Fruit fly (Drosophila melanogaster) whole organism, embryonic: Measurements from ENCODE around the gene esc.

Source experiments
- Adf1 ChIP-seq: fragments of 200-800 bp; sonication (Bioruptor generic); IDR thresholded peaks from 2 replicates; pipeline ENCODE4 v1.3.6; 2022; ENCODE audit warnings: missing biosample characterization, missing genetic modification characterization
- Asciz ChIP-seq: fragments of 200-800 bp; sonication (Bioruptor generic); optimal IDR thresholded peaks from 2 replicates; lab custom pipeline; 2017; ENCODE audit warnings: missing biosample characterization, mild to moderate bottlenecking, missing genetic modification characterization, missing genetic modification reagents
- BtbVII ChIP-seq: fragments of 200-800 bp; sonication (Bioruptor generic); optimal IDR thresholded peaks from 3 replicates; lab custom pipeline; 2017; ENCODE audit warnings: missing biosample characterization, mild to moderate bottlenecking, missing genetic modification characterization
- CG10431 ChIP-seq: fragments of 200-800 bp; sonication (Bioruptor generic); optimal IDR thresholded peaks from 3 replicates; lab custom pipeline; 2018; ENCODE audit warnings: missing biosample characterization, mild to moderate bottlenecking, missing genetic modification characterization
- CG12104 ChIP-seq: fragments of 200-800 bp; sonication (Bioruptor generic); optimal IDR thresholded peaks from 3 replicates; lab custom pipeline; 2016; ENCODE audit warnings: missing biosample characterization, missing genetic modification characterization
- CG12155 ChIP-seq: fragments of 200-800 bp; sonication (Bioruptor generic); optimal IDR thresholded peaks from 3 replicates; lab custom pipeline; 2016; ENCODE audit warnings: missing biosample characterization, missing genetic modification characterization
- CG13296 ChIP-seq: fragments of 200-800 bp; sonication (Bioruptor generic); optimal IDR thresholded peaks from 3 replicates; lab custom pipeline; 2018; ENCODE audit warnings: missing biosample characterization, mild to moderate bottlenecking, missing genetic modification characterization
- CG13894 ChIP-seq: fragments of 200-800 bp; sonication (Bioruptor generic); optimal IDR thresholded peaks from 3 replicates; lab custom pipeline; 2018; ENCODE audit warnings: missing biosample characterization, mild to moderate bottlenecking, missing genetic modification characterization, moderate library complexity
- CG14014 ChIP-seq: fragments of 200-800 bp; sonication (Bioruptor generic); IDR thresholded peaks from 2 replicates; pipeline ENCODE4 v1.3.6; 2022; ENCODE audit warnings: missing biosample characterization, missing genetic modification characterization
- CG14860 ChIP-seq: fragments of 200-800 bp; sonication (Bioruptor generic); IDR thresholded peaks from 3 replicates; pipeline ENCODE4 v1.3.6; 2022; ENCODE audit warnings: missing biosample characterization, missing genetic modification characterization; ENCODE audit not compliant: partially characterized antibody
- CG15514 ChIP-seq: fragments of 200-800 bp; sonication (Bioruptor generic); optimal IDR thresholded peaks from 3 replicates; lab custom pipeline; 2017; ENCODE audit warnings: missing biosample characterization, missing genetic modification characterization, mild to moderate bottlenecking, moderate library complexity, missing genetic modification reagents
- CG18011 ChIP-seq: fragments of 200-800 bp; sonication (Bioruptor generic); optimal IDR thresholded peaks from 2 replicates; lab custom pipeline; 2017; ENCODE audit warnings: missing biosample characterization, missing genetic modification characterization, mild to moderate bottlenecking, moderate library complexity, missing genotype
- CG1832 ChIP-seq: fragments of 200-800 bp; sonication (Bioruptor generic); optimal IDR thresholded peaks from 2 replicates; lab custom pipeline; 2017; ENCODE audit warnings: missing biosample characterization, mild to moderate bottlenecking, missing genetic modification characterization, inconsistent platforms
- CG2120 ChIP-seq: fragments of 200-800 bp; sonication (Bioruptor generic); optimal IDR thresholded peaks from 3 replicates; lab custom pipeline; 2016; ENCODE audit warnings: missing biosample characterization, missing genetic modification characterization
- CG31365 ChIP-seq: fragments of 200-800 bp; sonication (Bioruptor generic); optimal IDR thresholded peaks from 2 replicates; lab custom pipeline; 2018; ENCODE audit warnings: missing biosample characterization, mild to moderate bottlenecking, missing genetic modification characterization
- CG7357 ChIP-seq: fragments of 200-800 bp; sonication (Bioruptor generic); IDR thresholded peaks from 3 replicates; pipeline ENCODE4 v1.3.6; 2022; ENCODE audit warnings: missing biosample characterization, missing genetic modification characterization
- CG7556 ChIP-seq: fragments of 200-800 bp; sonication (Bioruptor generic); optimal IDR thresholded peaks from 2 replicates; lab custom pipeline; 2017; ENCODE audit warnings: missing biosample characterization, mild to moderate bottlenecking, missing genetic modification characterization
- CG8290 ChIP-seq, 3 experiments: fragments of 200-800 bp; sonication (Bioruptor generic); optimal IDR thresholded peaks; 2 replicates each; lab custom pipeline; 2016 to 2019; ENCODE audit warnings: missing biosample characterization in 3 of 3, missing genetic modification characterization in 3 of 3, mild to moderate bottlenecking in 2 of 3, moderate library complexity in 1 of 3
- Doc3 ChIP-seq: fragments of 200-800 bp; sonication (Bioruptor generic); IDR thresholded peaks from 3 replicates; pipeline ENCODE4 v1.3.6; 2022; ENCODE audit warnings: missing biosample characterization, missing genetic modification characterization; ENCODE audit not compliant: partially characterized antibody
- Elba2 ChIP-seq: fragments of 200-800 bp; sonication (Bioruptor generic); optimal IDR thresholded peaks from 3 replicates; lab custom pipeline; 2016; ENCODE audit warnings: missing biosample characterization, missing genetic modification characterization
- Ets65A ChIP-seq: fragments of 200-800 bp; sonication (Bioruptor generic); peaks from one replicate; lab custom pipeline; 2016; ENCODE audit warnings: missing biosample characterization, missing genetic modification characterization
- HLHmδ ChIP-seq: fragments of 200-800 bp; sonication (Bioruptor generic); optimal IDR thresholded peaks from 2 replicates; lab custom pipeline; 2018; ENCODE audit warnings: missing biosample characterization, mild to moderate bottlenecking, missing genetic modification characterization, moderate library complexity
- Hsf ChIP-seq: fragments of 200-800 bp; sonication (Bioruptor generic); optimal IDR thresholded peaks from 3 replicates; lab custom pipeline; 2016; ENCODE audit warnings: missing biosample characterization, missing genetic modification characterization
- Rfx ChIP-seq: fragments of 200-800 bp; sonication (Bioruptor generic); IDR thresholded peaks from 2 replicates; pipeline ENCODE4 v1.3.6; 2022; ENCODE audit warnings: missing biosample characterization, missing genetic modification characterization
- Sox102F ChIP-seq: fragments of 200-800 bp; sonication (Bioruptor generic); optimal IDR thresholded peaks from 2 replicates; lab custom pipeline; 2018; ENCODE audit warnings: missing biosample characterization, mild to moderate bottlenecking, missing genetic modification characterization, moderate library complexity
- aop ChIP-seq: fragments of 200-800 bp; sonication (Bioruptor generic); IDR thresholded peaks from 2 replicates; pipeline ENCODE4 v1.3.6; 2022; ENCODE audit warnings: missing biosample characterization, missing genetic modification characterization
- dm ChIP-seq: fragments of 200-800 bp; sonication (Bioruptor generic); optimal IDR thresholded peaks from 3 replicates; lab custom pipeline; 2016; ENCODE audit warnings: missing biosample characterization, missing genetic modification characterization
- en ChIP-seq: fragments of 200-800 bp; sonication (Bioruptor generic); optimal IDR thresholded peaks from 2 replicates; lab custom pipeline; 2016; ENCODE audit warnings: missing biosample characterization, missing genetic modification characterization
- gem ChIP-seq: fragments of 200-800 bp; sonication (Bioruptor generic); optimal IDR thresholded peaks from 2 replicates; lab custom pipeline; 2019; ENCODE audit warnings: missing biosample characterization, mild to moderate bottlenecking, missing genetic modification characterization, moderate library complexity
- grau ChIP-seq: fragments of 200-800 bp; optimal IDR thresholded peaks from 3 replicates; lab custom pipeline; 2019; ENCODE audit warnings: missing biosample characterization, mild to moderate bottlenecking, missing genetic modification characterization, moderate library complexity
- grn ChIP-seq: fragments of 200-800 bp; sonication (Bioruptor generic); optimal IDR thresholded peaks from 3 replicates; lab custom pipeline; 2017; ENCODE audit warnings: missing biosample characterization, missing genetic modification characterization
- hkb ChIP-seq, 2 experiments: fragments of 200-800 bp in 1 of 2; fragments of >200 bp in 1 of 2; sonication (Bioruptor generic) in 1 of 2; IDR thresholded peaks in 1 of 2; optimal IDR thresholded peaks in 1 of 2; 2 replicates each; pipeline versions ENCODE4 v1.3.6 to Lab custom; 2017 to 2022; ENCODE audit warnings: missing biosample characterization in 1 of 2, missing genetic modification characterization in 1 of 2
- lab ChIP-seq: fragments of 200-800 bp; sonication (Bioruptor generic); optimal IDR thresholded peaks from 3 replicates; lab custom pipeline; 2017; ENCODE audit warnings: missing biosample characterization, missing genetic modification characterization, mild to moderate bottlenecking, moderate library complexity, missing genetic modification reagents
- luna ChIP-seq: fragments of 200-800 bp; sonication (Bioruptor generic); optimal IDR thresholded peaks from 2 replicates; lab custom pipeline; 2016; ENCODE audit warnings: missing biosample characterization, missing genetic modification characterization
- nerfin-2 ChIP-seq: fragments of 200-800 bp; sonication (Bioruptor generic); IDR thresholded peaks from 2 replicates; pipeline ENCODE4 v1.3.6; 2022; ENCODE audit warnings: missing biosample characterization, missing genetic modification characterization; ENCODE audit not compliant: partially characterized antibody
- rib ChIP-seq: fragments of 200-800 bp; sonication (Bioruptor generic); IDR thresholded peaks from 2 replicates; pipeline ENCODE4 v1.3.6; 2022; ENCODE audit warnings: missing biosample characterization, missing genetic modification characterization
- sc ChIP-seq, 3 experiments: fragments of >200 bp in 2 of 3; fragments of 200-800 bp in 1 of 3; sonication (Bioruptor generic) in 1 of 3; optimal IDR thresholded peaks; 2 replicates in 2 of 3; 3 replicates in 1 of 3; lab custom pipeline; 2017; ENCODE audit warnings: mild to moderate bottlenecking in 1 of 3, missing biosample characterization in 1 of 3, missing genetic modification characterization in 1 of 3, missing genetic modification reagents in 1 of 3
- sima ChIP-seq: fragments of 200-800 bp; sonication (Bioruptor generic); optimal IDR thresholded peaks from 2 replicates; lab custom pipeline; 2016; ENCODE audit warnings: missing biosample characterization, missing genetic modification characterization
- ssp ChIP-seq: fragments of 200-800 bp; sonication (Bioruptor generic); IDR thresholded peaks from 2 replicates; pipeline ENCODE4 v1.3.6; 2022; ENCODE audit warnings: missing biosample characterization, missing genetic modification characterization
- sug ChIP-seq: fragments of 200-800 bp; optimal IDR thresholded peaks from 2 replicates; lab custom pipeline; 2019; ENCODE audit warnings: missing biosample characterization, mild to moderate bottlenecking, missing genetic modification characterization, moderate library complexity
- twi ChIP-seq: fragments of 200-800 bp; optimal IDR thresholded peaks from 2 replicates; lab custom pipeline; 2019; ENCODE audit warnings: missing biosample characterization, mild to moderate bottlenecking, missing genetic modification characterization, moderate library complexity
- tx ChIP-seq: fragments of 200-800 bp; sonication (Bioruptor generic); optimal IDR thresholded peaks from 2 replicates; lab custom pipeline; 2016; ENCODE audit warnings: missing biosample characterization, missing genetic modification characterization
- unpg ChIP-seq: fragments of 200-800 bp; sonication (Bioruptor generic); optimal IDR thresholded peaks from 3 replicates; lab custom pipeline; 2018; ENCODE audit warnings: missing biosample characterization, mild to moderate bottlenecking, missing genetic modification characterization, moderate library complexity
- wor ChIP-seq: fragments of 200-800 bp; sonication (Bioruptor generic); IDR thresholded peaks from 2 replicates; pipeline ENCODE4 v1.3.6; 2022; ENCODE audit warnings: missing biosample characterization, missing genetic modification characterization

Gene esc

DNA sequence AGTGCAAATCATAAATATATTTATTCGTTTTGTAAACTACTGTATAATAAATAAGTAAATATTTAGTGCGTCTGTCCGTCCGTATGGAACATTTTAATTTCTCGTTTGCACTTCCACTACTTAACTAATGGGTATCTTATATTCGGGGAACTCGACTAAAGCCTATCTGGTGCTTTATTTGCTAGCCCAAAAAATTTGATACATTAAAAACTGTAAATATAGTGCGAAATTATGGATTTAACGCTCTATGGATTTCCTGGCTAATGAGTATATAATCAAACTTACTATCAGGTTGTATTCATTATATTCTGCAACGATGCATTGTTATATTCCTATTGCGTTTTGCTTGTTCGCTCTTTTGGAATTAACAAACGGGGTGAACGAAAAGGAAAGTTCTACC lies 7.7 kb upstream of the esc start, which contains the start of gene Sfp33A4:
Gene Sfp33A4, plus strand, starts transcription at position 301 of the 400 bp plus-strand sequence.
- TF ChIP-seq CG31365 (tag; lab: Kevin White, UChicago) (no peak), Ets65A (GFP tag; lab: Kevin White, UChicago) (peak; percentile 4)

DNA sequence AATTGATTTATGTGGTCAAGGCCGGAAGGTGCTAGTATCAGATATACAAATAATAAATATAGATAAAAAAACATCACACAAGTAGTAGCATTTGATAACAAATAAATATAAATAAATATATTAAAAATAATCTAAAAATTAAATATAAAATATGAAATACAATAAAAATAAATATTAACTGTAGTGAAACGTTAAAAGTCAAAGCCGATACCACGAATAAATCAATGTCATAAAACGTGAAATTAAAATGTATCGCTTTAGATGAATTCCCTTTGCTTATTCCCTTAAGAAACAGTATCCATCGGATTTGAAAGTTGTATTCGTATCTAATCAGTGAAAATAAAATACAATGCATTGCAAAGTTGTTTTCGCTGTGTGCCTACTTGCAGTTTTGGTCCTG lies 5.1 kb upstream of the esc start, which contains the start of gene CG45012:
Gene CG45012, plus strand, starts transcription at position 301 of the 400 bp plus-strand sequence.
- TF ChIP-seq Sox102F (GFP tag; lab: Kevin White, UChicago): no peak
- TF ChIP-seq twi (tag; lab: Kevin White, UChicago): no peak
- no peak for TF ChIP-seq CG8290 (GFP tag; optimal IDR thresholded peaks at IDR 0.05; lab: Kevin White, UChicago)
- no peak for TF ChIP-seq CG8290 (tag; optimal IDR thresholded peaks at IDR 0.05; lab: Kevin White, UChicago)
- no peak for TF ChIP-seq HLHmδ (GFP tag; lab: Kevin White, UChicago)
- TF ChIP-seq tx (GFP tag; lab: Kevin White, UChicago): no peak
- TF ChIP-seq CG15514: no peak
- TF ChIP-seq CG14014 (GFP tag; lab: Robert Waterston, UW): no peak
- TF ChIP-seq CG18011: no peak
- TF ChIP-seq sc (optimal IDR thresholded peaks at IDR 0.05; lab: Kevin White, UChicago): no peak
- no peak for TF ChIP-seq sc (GFP tag; optimal IDR thresholded peaks at IDR 0.05; lab: Kevin White, UChicago)
- no peak for TF ChIP-seq luna
- no peak for TF ChIP-seq unpg (GFP tag; lab: Kevin White, UChicago)
- no peak for TF ChIP-seq CG7357 (GFP tag; lab: Robert Waterston, UW)
- no peak for TF ChIP-seq Doc3
- TF ChIP-seq CG12104 (GFP tag; lab: Kevin White, UChicago): no peak
- TF ChIP-seq wor (GFP tag; lab: Robert Waterston, UW): no peak
- TF ChIP-seq en (GFP tag; lab: Kevin White, UChicago): no peak
- TF ChIP-seq, all 482 proteins: peak for 0

DNA sequence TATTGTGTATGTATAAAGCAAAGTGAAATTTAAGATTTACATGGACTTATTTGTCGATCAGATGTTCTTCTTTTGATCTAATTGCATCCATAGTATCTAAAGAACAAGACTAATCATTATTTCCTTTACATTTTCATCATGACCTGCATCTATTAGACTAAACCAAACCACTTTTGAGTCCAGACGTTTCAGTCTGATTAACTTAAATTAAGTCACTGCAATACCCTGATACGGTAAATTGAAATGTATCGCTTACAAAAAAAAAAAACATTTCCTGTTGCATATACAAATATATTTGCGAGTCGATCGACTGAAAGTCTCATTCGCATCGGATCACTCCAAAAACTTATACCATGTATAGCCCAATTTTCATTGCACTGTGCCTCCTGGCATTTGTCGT lies 4.6 kb upstream of the esc start, which contains the start of gene CG45011:
Gene CG45011, plus strand, starts transcription at position 301 of the 400 bp plus-strand sequence.
- TF ChIP-seq CG1832: no peak
- no peak for TF ChIP-seq CG13296 (GFP tag; lab: Kevin White, UChicago)
- TF ChIP-seq nerfin-2 (GFP tag; lab: Robert Waterston, UW): no peak
- no peak for TF ChIP-seq CG12155 (GFP tag; lab: Kevin White, UChicago)
- no peak for TF ChIP-seq sima (GFP tag; lab: Kevin White, UChicago)
- TF ChIP-seq CG14860 (GFP tag; lab: Robert Waterston, UW): no peak
- no peak for TF ChIP-seq BtbVII (GFP tag; lab: Kevin White, UChicago)
- no peak for TF ChIP-seq aop (GFP tag; lab: Robert Waterston, UW)
- no peak for TF ChIP-seq sug (tag; lab: Kevin White, UChicago)
- TF ChIP-seq grn (GFP tag; lab: Kevin White, UChicago): no peak
- TF ChIP-seq ssp (GFP tag; lab: Robert Waterston, UW): no peak

DNA sequence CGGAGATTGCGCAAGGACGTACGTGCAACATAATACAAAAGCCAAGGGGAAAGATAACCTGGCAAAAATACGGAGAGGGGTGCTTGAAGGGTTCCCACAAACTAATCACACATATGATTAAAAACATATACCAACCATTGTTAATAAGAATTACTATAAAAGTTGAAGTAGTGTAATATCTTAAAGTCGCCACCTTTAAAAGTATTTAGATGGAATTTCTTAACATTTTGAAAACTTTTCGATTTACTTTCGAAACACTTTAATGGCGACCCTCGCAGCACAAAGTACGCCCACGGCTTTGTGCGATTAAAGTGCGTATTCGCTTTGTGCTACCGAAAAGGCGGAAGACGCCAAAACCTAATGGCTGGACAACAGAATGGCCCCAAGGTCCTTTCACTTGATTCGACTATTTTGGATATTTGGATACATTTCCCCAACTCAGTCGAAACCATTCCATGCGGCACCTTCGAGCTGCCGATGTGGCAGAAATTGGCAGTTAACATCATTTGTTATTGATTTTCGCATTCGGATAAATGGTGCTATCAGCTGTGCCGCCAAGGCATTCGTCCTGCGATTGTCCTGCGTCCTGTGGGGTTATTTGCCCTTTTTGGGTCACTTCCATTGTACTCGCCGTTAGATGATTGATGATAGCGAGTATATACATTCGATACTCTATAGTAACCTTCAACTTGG lies 5.6 kb downstream of the esc start:
- TF ChIP-seq grau (peak; percentile 28), Rfx (GFP tag; lab: Robert Waterston, UW) (peak; percentile 9; the same call in 1 of the 2 replicates), CG13894 (tag; lab: Kevin White, UChicago) (peak; percentile 55), CG7556 (GFP tag; lab: Kevin White, UChicago) (peak; percentile 5), Adf1 (GFP tag; lab: Robert Waterston, UW) (0 out of 2 replicates have a peak, but pooled peaks have one; percentile 11), gem (tag; lab: Kevin White, UChicago) (peak; percentile 15), Hsf (GFP tag; lab: Kevin White, UChicago) (no peak), CG2120 (GFP tag; lab: Kevin White, UChicago) (peak; percentile 52), rib (no peak), Asciz (GFP tag; lab: Kevin White, UChicago) (no peak), hkb (optimal IDR thresholded peaks at IDR 0.05; lab: Kevin White, UChicago) (peak; percentile 83), hkb (GFP tag; IDR thresholded peaks at IDR 0.05; lab: Robert Waterston, UW) (no peak), CG10431 (GFP tag; lab: Kevin White, UChicago) (no peak), CG15514 (peak; percentile 1), dm (GFP tag; lab: Kevin White, UChicago) (no peak), Elba2 (GFP tag; lab: Kevin White, UChicago) (no peak), lab (GFP tag; lab: Kevin White, UChicago) (peak; percentile 26)
